Worm (Caenorhabditis elegans) whole organism, late embryonic: ENCODE results near the gene F22B7.3.

Experiments
- C08G9.2 ChIP-seq: sonication (generic microtip); optimal IDR thresholded peaks from 2 replicates; lab custom pipeline; 2016; ENCODE audit warnings: mild to moderate bottlenecking, missing genetic modification characterization, moderate library complexity, missing compliant biosample characterization
- C38D4.7 ChIP-seq: fragments of 200-800 bp; sonication (Bioruptor generic); optimal IDR thresholded peaks from 2 replicates; lab custom pipeline; 2018; ENCODE audit warnings: mild to moderate bottlenecking, missing genetic modification characterization, moderate library complexity, missing compliant biosample characterization
- F13H6.1 ChIP-seq: sonication (generic microtip); optimal IDR thresholded peaks from 2 replicates; lab custom pipeline; 2016; ENCODE audit warnings: missing genetic modification characterization, missing compliant biosample characterization
- K09A11.1 ChIP-seq: sonication (generic microtip); optimal IDR thresholded peaks from 2 replicates; lab custom pipeline; 2017; ENCODE audit warnings: antibody characterized with exemption, mild to moderate bottlenecking, missing genetic modification characterization, missing compliant biosample characterization; ENCODE audit not compliant: insufficient read depth
- ama-1 ChIP-seq: fragments of 150-350 bp; optimal IDR thresholded peaks from 2 replicates; lab custom pipeline; 2014
- ceh-14 ChIP-seq: sonication (generic microtip); optimal IDR thresholded peaks from 2 replicates; lab custom pipeline; 2016; ENCODE audit warnings: missing genotype, missing genetic modification characterization, missing compliant biosample characterization
- ceh-2 ChIP-seq: sonication (generic microtip); optimal IDR thresholded peaks from 2 replicates; lab custom pipeline; 2016; ENCODE audit warnings: missing genotype, missing genetic modification characterization, missing compliant biosample characterization
- ceh-22 ChIP-seq: sonication (generic microtip); optimal IDR thresholded peaks from 2 replicates; lab custom pipeline; 2017; ENCODE audit warnings: missing biosample characterization, missing genetic modification characterization
- ceh-24 ChIP-seq: sonication (generic microtip); optimal IDR thresholded peaks from 2 replicates; lab custom pipeline; 2016; ENCODE audit warnings: mild to moderate bottlenecking, missing genetic modification characterization, missing compliant biosample characterization
- ceh-31 ChIP-seq: sonication (generic microtip); optimal IDR thresholded peaks from 2 replicates; lab custom pipeline; 2016; ENCODE audit warnings: missing genetic modification characterization, missing compliant biosample characterization
- ceh-48 ChIP-seq: sonication (generic microtip); optimal IDR thresholded peaks from 2 replicates; lab custom pipeline; 2016; ENCODE audit warnings: missing genetic modification characterization, inconsistent platforms, missing compliant biosample characterization
- che-1 ChIP-seq: sonication (generic microtip); optimal IDR thresholded peaks from 2 replicates; lab custom pipeline; 2016; ENCODE audit warnings: mild to moderate bottlenecking, missing genetic modification characterization, missing compliant biosample characterization
- elt-2 ChIP-seq: sonication (generic microtip); optimal IDR thresholded peaks from 2 replicates; lab custom pipeline; 2016; ENCODE audit warnings: missing genetic modification reagents, missing genetic modification characterization, missing compliant biosample characterization
- elt-4 ChIP-seq: sonication (generic microtip); optimal IDR thresholded peaks from 2 replicates; lab custom pipeline; 2016; ENCODE audit warnings: missing genetic modification characterization, missing compliant biosample characterization
- ets-4 ChIP-seq: sonication (generic microtip); optimal IDR thresholded peaks from 2 replicates; lab custom pipeline; 2016; ENCODE audit warnings: missing genetic modification characterization, missing compliant biosample characterization
- eyg-1 ChIP-seq: sonication (generic microtip); optimal IDR thresholded peaks from 2 replicates; lab custom pipeline; 2016; ENCODE audit warnings: missing genotype, missing genetic modification characterization, missing compliant biosample characterization
- hlh-15 ChIP-seq: sonication (generic microtip); optimal IDR thresholded peaks from 2 replicates; lab custom pipeline; 2016; ENCODE audit warnings: missing genetic modification characterization, missing compliant biosample characterization
- hlh-30 ChIP-seq: sonication (generic microtip); optimal IDR thresholded peaks from 2 replicates; lab custom pipeline; 2017; ENCODE audit warnings: antibody characterized with exemption, missing genetic modification characterization, missing compliant biosample characterization; ENCODE audit not compliant: insufficient read depth
- madf-2 ChIP-seq: sonication (generic microtip); optimal IDR thresholded peaks from 2 replicates; lab custom pipeline; 2017; ENCODE audit warnings: missing genetic modification characterization, missing compliant biosample characterization
- nfya-1 ChIP-seq: sonication (generic microtip); optimal IDR thresholded peaks from 2 replicates; lab custom pipeline; 2017; ENCODE audit warnings: missing genetic modification characterization, mild to moderate bottlenecking, missing compliant biosample characterization, antibody characterized with exemption, moderate library complexity
- nhr-232 ChIP-seq: sonication (generic microtip); optimal IDR thresholded peaks from 2 replicates; lab custom pipeline; 2016; ENCODE audit warnings: missing genetic modification characterization, missing compliant biosample characterization
- pag-3 ChIP-seq: sonication (generic microtip); optimal IDR thresholded peaks from 2 replicates; lab custom pipeline; 2016; ENCODE audit warnings: missing compliant biosample characterization, missing genetic modification characterization, borderline replicate concordance
- pat-9 ChIP-seq: fragments of 200-800 bp; sonication (Bioruptor generic); optimal IDR thresholded peaks from 2 replicates; lab custom pipeline; 2018; ENCODE audit warnings: mild to moderate bottlenecking, missing genetic modification characterization, moderate library complexity, missing compliant biosample characterization
- pax-1 ChIP-seq: fragments of 150-350 bp; optimal IDR thresholded peaks from 2 replicates; lab custom pipeline; 2014; ENCODE audit warnings: missing biosample characterization, missing genetic modification characterization
- sdc-2 ChIP-seq: sonication (generic microtip); optimal IDR thresholded peaks from 2 replicates; lab custom pipeline; 2016; ENCODE audit warnings: missing genotype, missing genetic modification characterization, missing compliant biosample characterization
- sox-2 ChIP-seq: fragments of 200-800 bp; sonication (Bioruptor generic); IDR thresholded peaks from 2 replicates; pipeline ENCODE4 v1.3.6; 2022; ENCODE audit warnings: missing genetic modification reagents, missing genetic modification characterization, missing compliant biosample characterization
- sox-4 ChIP-seq: sonication (generic microtip); optimal IDR thresholded peaks from 2 replicates; lab custom pipeline; 2017; ENCODE audit warnings: mild to moderate bottlenecking, missing genetic modification characterization, inconsistent platforms, missing compliant biosample characterization
- tbx-2 ChIP-seq: sonication (generic microtip); optimal IDR thresholded peaks from 2 replicates; lab custom pipeline; 2016; ENCODE audit warnings: missing genetic modification characterization, missing compliant biosample characterization
- tbx-7 ChIP-seq: sonication (generic microtip); optimal IDR thresholded peaks from 2 replicates; lab custom pipeline; 2016; ENCODE audit warnings: missing genotype, missing genetic modification characterization, missing compliant biosample characterization
- unc-3 ChIP-seq, 2 experiments: fragments of 200-800 bp in 1 of 2; sonication (Bioruptor generic) in 1 of 2; sonication (generic microtip) in 1 of 2; conservative IDR thresholded peaks in 1 of 2; optimal IDR thresholded peaks in 1 of 2; 2 replicates each; pipeline versions ENCODE4 v1.3.6 to Lab custom; 2016 to 2022; ENCODE audit warnings: missing compliant biosample characterization in 2 of 2, missing genetic modification characterization in 2 of 2, missing genetic modification reagents in 1 of 2
- unc-55 ChIP-seq: sonication (generic microtip); optimal IDR thresholded peaks from 2 replicates; lab custom pipeline; 2017; ENCODE audit warnings: missing biosample characterization, missing genetic modification reagents, missing genetic modification characterization
- ztf-16 ChIP-seq: sonication (generic microtip); optimal IDR thresholded peaks from 2 replicates; lab custom pipeline; 2017; ENCODE audit warnings: missing genetic modification characterization, missing compliant biosample characterization

The F22B7.3 gene

DNA sequence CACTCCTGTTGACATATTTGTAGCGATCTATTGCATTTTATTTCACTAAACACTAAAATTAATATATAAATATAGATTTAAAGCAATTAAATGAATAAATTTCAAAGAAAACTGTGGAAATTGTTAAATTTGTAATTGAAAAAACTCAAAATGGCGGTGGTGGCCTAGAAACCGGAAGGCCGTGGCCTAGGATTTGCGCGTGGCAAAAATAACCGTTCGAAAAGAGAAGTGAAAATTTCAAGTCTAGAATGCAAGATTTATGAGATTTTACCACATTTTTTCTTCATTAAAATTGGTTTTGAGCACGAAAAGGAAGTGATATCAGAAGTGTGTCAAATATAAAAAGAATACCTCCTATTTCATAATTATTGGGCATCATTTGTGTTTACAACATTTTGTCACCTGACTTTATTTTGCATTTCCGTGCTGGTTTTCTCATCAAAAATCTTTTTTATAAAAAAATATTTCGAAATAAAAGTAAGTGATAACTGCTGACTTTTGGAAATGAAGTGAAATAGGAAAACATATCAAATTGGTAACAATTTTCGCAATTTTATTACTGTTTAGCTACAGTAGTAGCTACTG, 35.1 kb downstream of the F22B7.3 start, which contains the start of gene fli-1:
fli-1 (minus strand) TSS at position 58 of the 585 bp plus-strand sequence.
- TF ChIP-seq elt-2 (tag; lab: Kevin White, UChicago) = peak; percentile 18
- peak; percentile 29 for TF ChIP-seq ets-4 (tag; lab: Kevin White, UChicago)
- peak; percentile 4 for TF ChIP-seq tbx-7 (tag; lab: Kevin White, UChicago)
- TF ChIP-seq ceh-31 = peak; percentile 49
- peak; percentile 53 for TF ChIP-seq ceh-2 (tag; lab: Kevin White, UChicago)
- TF ChIP-seq eyg-1 (tag; lab: Kevin White, UChicago) = no peak
- TF ChIP-seq tbx-2 = peak; percentile 6
- TF ChIP-seq K09A11.1 (tag; lab: Kevin White, UChicago) = no peak
- TF ChIP-seq C08G9.2 (tag; lab: Kevin White, UChicago) = peak; percentile 68
- TF ChIP-seq hlh-30 = no peak
- TF ChIP-seq, all 69 proteins: peak for 7

DNA sequence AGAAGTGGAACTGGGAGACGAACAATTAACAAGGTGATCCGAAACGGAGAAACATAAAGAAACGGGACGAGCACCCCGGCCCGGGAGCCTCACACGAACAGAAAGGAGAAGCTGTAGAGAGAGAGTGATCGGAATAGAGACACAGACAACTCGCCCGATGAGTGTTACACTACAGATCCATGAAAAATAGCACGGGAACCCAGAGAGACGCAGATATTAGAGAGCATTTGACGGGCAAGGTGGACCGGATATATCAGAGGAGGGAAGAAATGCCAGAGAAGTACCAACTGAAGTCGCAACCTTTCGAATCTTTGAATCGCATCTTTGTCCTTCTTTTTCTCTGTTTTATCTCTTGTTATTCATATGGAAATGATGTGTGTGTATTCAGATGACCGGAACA, 35.7 kb downstream of the F22B7.3 start, which contains the start of gene anmt-1:
anmt-1 (plus strand) TSS at position 388 of the 400 bp plus-strand sequence.
- no peak for TF ChIP-seq nfya-1
- peak; percentile 17 for TF ChIP-seq pat-9
- no peak for TF ChIP-seq ceh-24 (tag; lab: Kevin White, UChicago)
- TF ChIP-seq unc-55 (GFP tag; lab: Kevin White, UChicago) = peak; percentile 83
- no peak for TF ChIP-seq hlh-15 (tag; lab: Kevin White, UChicago)
- TF ChIP-seq ceh-48 (tag; lab: Kevin White, UChicago) = no peak
- no peak for TF ChIP-seq ztf-16 (tag; lab: Kevin White, UChicago)
- no peak for TF ChIP-seq F13H6.1 (tag; lab: Kevin White, UChicago)
- no peak for TF ChIP-seq sox-4 (tag; lab: Kevin White, UChicago)
- TF ChIP-seq che-1 (tag; lab: Kevin White, UChicago) = no peak
- no peak for TF ChIP-seq sox-2 (GFP tag; lab: Robert Waterston, UW)
- TF ChIP-seq ceh-2 (tag; lab: Kevin White, UChicago) = no peak
- TF ChIP-seq elt-4 (tag; lab: Kevin White, UChicago) = no peak
- no peak for TF ChIP-seq tbx-2

DNA sequence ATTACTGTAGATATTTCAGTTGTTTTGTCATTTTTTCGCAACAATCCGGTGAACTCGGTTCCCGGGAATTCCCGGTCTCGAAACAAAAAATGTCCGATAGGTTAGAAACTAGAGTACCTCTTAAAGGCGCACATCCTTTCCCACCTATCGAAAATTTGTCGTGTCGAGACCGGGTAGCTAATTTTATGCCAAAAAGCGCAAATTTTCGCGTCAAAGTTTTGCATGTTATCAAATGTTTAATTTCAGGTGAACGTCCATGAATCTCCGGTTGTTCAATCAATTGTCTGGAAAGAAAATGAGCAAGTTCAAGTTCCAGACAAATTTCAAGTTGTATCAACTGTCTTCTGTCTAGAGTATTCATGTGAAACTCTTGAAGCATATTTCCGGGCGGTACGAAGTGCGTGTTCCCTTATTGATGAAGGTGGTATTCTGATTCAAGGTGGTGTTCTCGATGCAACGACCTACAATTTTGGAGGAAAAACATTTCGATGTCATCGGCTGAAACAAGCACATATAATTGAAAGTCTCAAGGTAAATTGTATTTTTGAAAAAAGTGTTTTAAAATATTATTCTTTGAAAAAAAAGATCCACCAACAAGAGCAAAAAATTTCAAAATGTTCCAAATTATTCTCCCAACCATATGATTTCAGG, 37.0 kb downstream of the F22B7.3 start:
- TF ChIP-seq sox-2 (GFP tag; lab: Robert Waterston, UW) (no peak), sox-4 (tag; lab: Kevin White, UChicago) (no peak), ama-1 (lab: Kevin White, UChicago) (peak; percentile 10)

DNA sequence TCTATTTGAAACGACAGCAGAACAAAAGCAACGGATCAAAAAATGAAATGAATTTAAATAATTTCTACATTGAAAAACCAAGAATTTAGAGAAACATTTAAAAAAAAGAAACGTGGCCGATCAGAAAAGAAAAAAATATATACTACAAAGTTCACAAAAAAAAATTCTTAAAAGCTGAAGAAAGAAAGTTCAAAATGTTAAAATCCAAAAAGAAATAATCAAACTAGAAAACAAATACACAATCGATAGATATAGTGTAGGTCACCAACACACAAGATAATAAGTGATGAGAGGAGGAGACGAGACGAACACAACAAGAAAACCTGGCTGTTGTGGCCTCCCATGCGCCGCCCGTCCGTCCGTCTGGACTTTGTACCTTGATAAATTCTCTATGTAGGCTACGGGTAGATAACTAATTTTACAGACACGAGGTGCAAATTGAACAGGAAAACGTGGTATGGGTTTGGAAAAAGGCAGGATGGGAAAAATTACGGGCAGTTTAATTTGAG, 39.8 kb downstream of the F22B7.3 start, which contains the start of gene hadb-1:
hadb-1 (minus strand) TSS at position 51 of the 509 bp plus-strand sequence.
- peak; percentile 47 for TF ChIP-seq elt-2 (tag; lab: Kevin White, UChicago)
- no peak for TF ChIP-seq ceh-22 (tag; lab: Kevin White, UChicago)
- TF ChIP-seq unc-55 (GFP tag; lab: Kevin White, UChicago) = peak; percentile 22

DNA sequence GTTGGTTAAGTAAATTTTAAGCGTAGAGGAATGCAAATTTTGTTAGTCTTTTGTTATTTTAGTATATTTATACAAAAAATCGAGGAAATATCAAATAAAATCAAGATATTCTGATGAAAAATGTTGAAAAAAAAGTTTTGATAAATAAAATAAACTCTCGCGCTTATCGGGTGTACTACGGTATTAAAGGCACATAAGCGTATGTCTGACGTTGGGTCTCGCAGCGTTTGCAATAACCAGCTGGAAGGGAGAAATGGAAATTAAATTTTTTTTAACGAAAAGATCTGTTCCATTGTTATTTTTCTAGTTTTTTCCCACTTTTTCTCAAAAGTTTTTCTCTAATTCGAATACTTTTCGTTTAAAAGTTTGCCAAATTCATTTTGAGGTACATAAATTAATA, 40.5 kb downstream of the F22B7.3 start:
- no peak for TF ChIP-seq K09A11.1 (tag; lab: Kevin White, UChicago)
- TF ChIP-seq C38D4.7 (GFP tag; lab: Kevin White, UChicago) = no peak
- TF ChIP-seq pax-1 = no peak
- TF ChIP-seq elt-4 (tag; lab: Kevin White, UChicago) = no peak
- no peak for TF ChIP-seq ceh-2 (tag; lab: Kevin White, UChicago)
- TF ChIP-seq sox-2 (GFP tag; lab: Robert Waterston, UW) = no peak
- TF ChIP-seq nfya-1 = no peak
- no peak for TF ChIP-seq sdc-2 (tag; lab: Kevin White, UChicago)
- TF ChIP-seq nhr-232 (tag; lab: Kevin White, UChicago) = no peak
- TF ChIP-seq ama-1 (lab: Kevin White, UChicago) = no peak
- TF ChIP-seq ceh-14 (tag; lab: Kevin White, UChicago) = no peak
- TF ChIP-seq tbx-2 = no peak
- no peak for TF ChIP-seq C08G9.2 (tag; lab: Kevin White, UChicago)
- no peak for TF ChIP-seq pag-3
- no peak for TF ChIP-seq ceh-24 (tag; lab: Kevin White, UChicago)
- TF ChIP-seq ceh-48 (tag; lab: Kevin White, UChicago) = no peak
- TF ChIP-seq unc-3 (GFP tag; conservative IDR thresholded peaks at IDR 0.05; lab: Robert Waterston, UW) = no peak
- TF ChIP-seq unc-3 (tag; optimal IDR thresholded peaks at IDR 0.05; lab: Kevin White, UChicago) = no peak
- TF ChIP-seq madf-2 (tag; lab: Kevin White, UChicago) = no peak
- TF ChIP-seq ztf-16 (tag; lab: Kevin White, UChicago) = no peak
